Fruit fly (Drosophila melanogaster) whole organism, adult: ENCODE results near the gene CG43348.

ENCODE experiments used
- CG11617 ChIP-seq: fragments of 200-800 bp; sonication (Bioruptor generic); optimal IDR thresholded peaks from 2 replicates; lab custom pipeline; 2017; ENCODE audit warnings: mild to moderate bottlenecking, missing biosample characterization, missing genetic modification reagents, missing genetic modification characterization
- CG5204 ChIP-seq: fragments of 200-800 bp; sonication (Bioruptor generic); optimal IDR thresholded peaks from 2 replicates; lab custom pipeline; 2016; ENCODE audit warnings: missing biosample characterization, missing genetic modification characterization

- TF ChIP-seq CG11617 (GFP tag; lab: Kevin White, UChicago) = no peak
- no peak for TF ChIP-seq CG5204 (GFP tag; lab: Kevin White, UChicago)
Measured at dm6 chr2L:1166326-1166725, 32.9 kb upstream of the CG43348 start, which contains the start of gene CG14341.
